Worm (Caenorhabditis elegans) whole organism, L1 larva: Measurements from ENCODE around the gene srb-11.

Experiments
- C04F5.9 ChIP-seq: sonication (generic microtip); optimal IDR thresholded peaks from 2 replicates; lab custom pipeline; 2016; ENCODE audit warnings: missing genetic modification characterization, missing compliant biosample characterization
- C16A3.4 ChIP-seq: fragments of 150-350 bp; optimal IDR thresholded peaks from 2 replicates; lab custom pipeline; 2014; ENCODE audit warnings: missing biosample characterization, missing genetic modification characterization
- C34B4.2 ChIP-seq: sonication (generic microtip); optimal IDR thresholded peaks from 2 replicates; lab custom pipeline; 2017; ENCODE audit warnings: mild to moderate bottlenecking, missing genetic modification characterization, missing compliant biosample characterization
- Y116A8C.19 ChIP-seq: sonication (generic microtip); optimal IDR thresholded peaks from 2 replicates; lab custom pipeline; 2016; ENCODE audit warnings: missing compliant biosample characterization, missing genetic modification characterization, borderline replicate concordance
- aha-1 ChIP-seq: fragments of 150-350 bp; optimal IDR thresholded peaks from 2 replicates; lab custom pipeline; 2014; ENCODE audit warnings: missing biosample characterization, missing genetic modification characterization
- blmp-1 ChIP-seq: fragments of 150-350 bp; optimal IDR thresholded peaks from 2 replicates; lab custom pipeline; 2014; ENCODE audit warnings: missing biosample characterization, missing genetic modification characterization
- ceh-63 ChIP-seq: fragments of 200-800 bp; sonication (Bioruptor generic); optimal IDR thresholded peaks from 2 replicates; lab custom pipeline; 2018; ENCODE audit warnings: mild to moderate bottlenecking, missing genetic modification characterization, missing compliant biosample characterization
- ceh-8 ChIP-seq: fragments of 200-800 bp; sonication (Bioruptor generic); optimal IDR thresholded peaks from 2 replicates; lab custom pipeline; 2018; ENCODE audit warnings: mild to moderate bottlenecking, missing genetic modification characterization, moderate library complexity, missing compliant biosample characterization
- ceh-82 ChIP-seq, 3 experiments: fragments of 150-350 bp in 1 of 3; sonication (generic microtip) in 2 of 3; optimal IDR thresholded peaks; 2 replicates each; lab custom pipeline; 2014 to 2017; ENCODE audit warnings: missing biosample characterization in 3 of 3, missing genetic modification characterization in 3 of 3
- ceh-88 ChIP-seq: fragments of 200-800 bp; sonication (Bioruptor generic); IDR thresholded peaks from 2 replicates; pipeline ENCODE4 v1.3.6; 2022; ENCODE audit warnings: missing genetic modification characterization, missing compliant biosample characterization
- ces-1 ChIP-seq: fragments of 150-350 bp; optimal IDR thresholded peaks from 2 replicates; lab custom pipeline; 2014; ENCODE audit warnings: missing biosample characterization, missing genetic modification reagents, missing genetic modification characterization
- dpl-1 ChIP-seq, 3 experiments: fragments of 150-350 bp in 2 of 3; sonication (generic microtip) in 1 of 3; optimal IDR thresholded peaks; 2 replicates each; lab custom pipeline; 2014 to 2017; ENCODE audit warnings: missing biosample characterization in 3 of 3, missing genetic modification characterization in 3 of 3, missing genetic modification reagents in 3 of 3
- dsc-1 ChIP-seq: sonication (generic microtip); optimal IDR thresholded peaks from 2 replicates; lab custom pipeline; 2016; ENCODE audit warnings: mild to moderate bottlenecking, missing genetic modification characterization, missing compliant biosample characterization
- efl-1 ChIP-seq, 4 experiments: fragments of 150-350 bp; optimal IDR thresholded peaks in 3 of 4; peaks in 1 of 4; 1 replicate in 1 of 4; 2 replicates in 3 of 4; lab custom pipeline; 2014; ENCODE audit warnings: missing biosample characterization in 2 of 4, missing genetic modification characterization in 2 of 4, missing genetic modification reagents in 2 of 4
- efl-3 ChIP-seq: fragments of 200-800 bp; sonication (Bioruptor generic); optimal IDR thresholded peaks from 2 replicates; lab custom pipeline; 2018; ENCODE audit warnings: mild to moderate bottlenecking, missing genetic modification characterization, missing compliant biosample characterization
- egl-13 ChIP-seq: sonication (generic microtip); optimal IDR thresholded peaks from 2 replicates; lab custom pipeline; 2016; ENCODE audit warnings: missing genotype, missing genetic modification reagents, missing genetic modification characterization, missing compliant biosample characterization
- egl-27 ChIP-seq, 2 experiments: fragments of 150-350 bp in 1 of 2; sonication (generic microtip); optimal IDR thresholded peaks; 3 replicates each; lab custom pipeline; 2017 to 2018; ENCODE audit warnings: missing biosample characterization in 2 of 2, missing genetic modification characterization in 2 of 2, missing genetic modification reagents in 2 of 2
- elt-3 ChIP-seq, 6 experiments: fragments of 150-350 bp in 1 of 6; sonication (generic microtip); optimal IDR thresholded peaks; 2 replicates each; lab custom pipeline; 2017 to 2018; ENCODE audit warnings: missing biosample characterization in 6 of 6, missing genetic modification characterization in 6 of 6, inconsistent platforms in 1 of 6
- ets-5 ChIP-seq: fragments of 200-800 bp; sonication (Bioruptor generic); IDR thresholded peaks from 2 replicates; pipeline ENCODE4 v1.3.6; 2022; ENCODE audit warnings: missing genetic modification characterization, missing compliant biosample characterization
- fkh-4 ChIP-seq: sonication (generic microtip); optimal IDR thresholded peaks from 2 replicates; lab custom pipeline; 2016; ENCODE audit warnings: missing compliant biosample characterization, missing genetic modification characterization, borderline replicate concordance
- jun-1 ChIP-seq: fragments of 150-350 bp; optimal IDR thresholded peaks from 2 replicates; lab custom pipeline; 2014; ENCODE audit warnings: missing biosample characterization, missing genetic modification reagents, missing genetic modification characterization
- lin-13 ChIP-seq: fragments of 150-350 bp; optimal IDR thresholded peaks from 2 replicates; lab custom pipeline; 2014; ENCODE audit warnings: missing biosample characterization, missing genetic modification reagents, missing genetic modification characterization
- lin-15B ChIP-seq: fragments of 150-350 bp; sonication (generic microtip); optimal IDR thresholded peaks from 3 replicates; lab custom pipeline; 2014; ENCODE audit warnings: missing biosample characterization, missing genetic modification characterization
- lin-39 ChIP-seq: fragments of 150-350 bp; optimal IDR thresholded peaks from 2 replicates; lab custom pipeline; 2014; ENCODE audit warnings: missing biosample characterization, missing genetic modification reagents, missing genetic modification characterization
- lsy-2 ChIP-seq, 2 experiments: fragments of 150-350 bp; optimal IDR thresholded peaks; 2 replicates each; lab custom pipeline; 2014; ENCODE audit warnings: missing biosample characterization in 2 of 2, missing genetic modification characterization in 2 of 2
- mef-2 ChIP-seq: fragments of 150-350 bp; optimal IDR thresholded peaks from 2 replicates; lab custom pipeline; 2014; ENCODE audit warnings: missing biosample characterization, missing genetic modification characterization
- nhr-11 ChIP-seq: fragments of 150-350 bp; optimal IDR thresholded peaks from 2 replicates; lab custom pipeline; 2014; ENCODE audit warnings: missing biosample characterization, missing genetic modification characterization
- nhr-19 ChIP-seq: fragments of 200-800 bp; sonication (Bioruptor generic); conservative IDR thresholded peaks from 2 replicates; pipeline ENCODE4 v1.3.6; 2022; ENCODE audit warnings: missing genetic modification characterization, missing compliant biosample characterization
- nhr-237 ChIP-seq: fragments of 150-350 bp; optimal IDR thresholded peaks from 2 replicates; lab custom pipeline; 2014; ENCODE audit warnings: missing biosample characterization, missing genetic modification characterization
- nhr-28 ChIP-seq: fragments of 150-350 bp; optimal IDR thresholded peaks from 2 replicates; lab custom pipeline; 2014; ENCODE audit warnings: missing biosample characterization, missing genetic modification characterization
- nhr-47 ChIP-seq: sonication (generic microtip); optimal IDR thresholded peaks from 2 replicates; lab custom pipeline; 2016; ENCODE audit warnings: mild to moderate bottlenecking, missing genetic modification characterization, moderate library complexity, missing compliant biosample characterization
- nhr-76 ChIP-seq: sonication (generic microtip); optimal IDR thresholded peaks from 2 replicates; lab custom pipeline; 2017; ENCODE audit warnings: missing biosample characterization, missing genetic modification characterization
- nhr-84 ChIP-seq: sonication (generic microtip); optimal IDR thresholded peaks from 2 replicates; lab custom pipeline; 2017; ENCODE audit warnings: missing biosample characterization, missing genetic modification characterization
- nhr-85 ChIP-seq: sonication (generic microtip); peaks from one replicate; lab custom pipeline; 2016; ENCODE audit warnings: missing genetic modification characterization, inconsistent platforms, missing compliant biosample characterization
- pag-3 ChIP-seq: sonication (generic microtip); optimal IDR thresholded peaks from 2 replicates; lab custom pipeline; 2017; ENCODE audit warnings: missing genetic modification characterization, mild to moderate bottlenecking, missing compliant biosample characterization, antibody characterized with exemption, borderline replicate concordance; ENCODE audit not compliant: insufficient read depth
- pax-3 ChIP-seq: fragments of 200-800 bp; sonication (Bioruptor generic); optimal IDR thresholded peaks from 2 replicates; lab custom pipeline; 2018; ENCODE audit warnings: mild to moderate bottlenecking, missing genetic modification characterization, moderate library complexity, missing compliant biosample characterization
- pqm-1 ChIP-seq: sonication (generic microtip); optimal IDR thresholded peaks from 3 replicates; lab custom pipeline; 2017; ENCODE audit warnings: missing biosample characterization, missing genetic modification characterization
- rnt-1 ChIP-seq: sonication (generic microtip); optimal IDR thresholded peaks from 2 replicates; lab custom pipeline; 2016; ENCODE audit warnings: mild to moderate bottlenecking, missing genetic modification characterization, moderate library complexity, missing compliant biosample characterization
- snu-23 ChIP-seq: sonication (generic microtip); optimal IDR thresholded peaks from 2 replicates; lab custom pipeline; 2016; ENCODE audit warnings: missing genetic modification characterization, missing compliant biosample characterization
- sox-4 ChIP-seq: sonication (generic microtip); optimal IDR thresholded peaks from 2 replicates; lab custom pipeline; 2016; ENCODE audit warnings: missing genetic modification characterization, missing compliant biosample characterization
- sup-37 ChIP-seq: fragments of 200-800 bp; sonication (Bioruptor generic); optimal IDR thresholded peaks from 2 replicates; lab custom pipeline; 2018; ENCODE audit warnings: mild to moderate bottlenecking, missing genetic modification characterization, missing compliant biosample characterization
- tbx-2 ChIP-seq: sonication (generic microtip); optimal IDR thresholded peaks from 2 replicates; lab custom pipeline; 2016; ENCODE audit warnings: missing genetic modification characterization, missing compliant biosample characterization
- unc-130 ChIP-seq: fragments of 150-350 bp; optimal IDR thresholded peaks from 2 replicates; lab custom pipeline; 2017; ENCODE audit warnings: missing biosample characterization, missing genetic modification characterization, inconsistent platforms
- unc-62 ChIP-seq: fragments of 150-350 bp; optimal IDR thresholded peaks from 2 replicates; lab custom pipeline; 2014; ENCODE audit warnings: missing biosample characterization, missing genetic modification reagents, missing genetic modification characterization
- unc-86 ChIP-seq: sonication (generic microtip); optimal IDR thresholded peaks from 2 replicates; lab custom pipeline; 2016; ENCODE audit warnings: missing genetic modification characterization, missing compliant biosample characterization
- vab-15 ChIP-seq: sonication (generic microtip); optimal IDR thresholded peaks from 2 replicates; lab custom pipeline; 2017; ENCODE audit warnings: missing genotype, mild to moderate bottlenecking, missing genetic modification characterization, missing compliant biosample characterization
- zip-4 ChIP-seq: fragments of 200-800 bp; sonication (Bioruptor generic); optimal IDR thresholded peaks from 2 replicates; lab custom pipeline; 2018; ENCODE audit warnings: mild to moderate bottlenecking, missing genetic modification characterization, moderate library complexity, missing compliant biosample characterization
- ztf-11 ChIP-seq, 2 experiments: sonication (generic microtip); optimal IDR thresholded peaks; 2 replicates each; lab custom pipeline; 2016 to 2017; ENCODE audit warnings: missing genetic modification characterization in 2 of 2, missing biosample characterization in 1 of 2, missing compliant biosample characterization in 1 of 2

srb-11 gene

DNA sequence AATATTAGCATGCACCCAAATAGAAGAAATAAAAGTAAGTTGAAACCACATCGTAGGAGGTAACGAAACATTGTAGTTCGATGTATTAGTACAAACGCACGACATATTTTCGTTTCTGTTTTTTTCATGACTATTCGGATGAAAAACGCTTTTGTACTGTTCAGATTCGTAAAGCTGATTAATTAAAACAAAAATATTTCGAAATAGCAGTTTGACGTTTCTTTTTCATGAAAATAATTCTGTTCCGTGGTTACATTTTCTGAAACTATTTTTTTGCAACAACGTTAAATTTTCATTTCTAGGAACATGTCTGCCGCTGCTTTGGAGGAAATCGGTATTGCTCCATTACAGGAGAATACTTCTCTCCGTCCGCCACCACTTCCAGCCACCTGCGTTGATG is 3.2 kb downstream of the srb-11 start, which contains the start of gene rpt-3:
TSS of gene rpt-3 (plus strand) at position 301 of the 400 bp plus-strand sequence.
- no peak for TF ChIP-seq Y116A8C.19 (tag; lab: Kevin White, UChicago)
- TF ChIP-seq ceh-8 (GFP tag; lab: Kevin White, UChicago), result no peak
- TF ChIP-seq lsy-2 (tag; optimal IDR thresholded peaks at IDR 0.05; lab: Kevin White, UChicago), result no peak
- no peak for TF ChIP-seq mef-2 (tag; lab: Kevin White, UChicago)
- TF ChIP-seq vab-15 (tag; lab: Kevin White, UChicago), result no peak
- TF ChIP-seq pag-3 (tag; lab: Kevin White, UChicago), result no peak
- TF ChIP-seq ceh-63 (GFP tag; lab: Kevin White, UChicago), result no peak
- TF ChIP-seq ces-1 (GFP tag; lab: Kevin White, UChicago), result no peak
- TF ChIP-seq snu-23 (GFP tag; lab: Kevin White, UChicago), result no peak
- TF ChIP-seq ztf-11 (tag; optimal IDR thresholded peaks at IDR 0.05; lab: Kevin White, UChicago), result no peak
- TF ChIP-seq pax-3, result no peak
- no peak for TF ChIP-seq nhr-84 (tag; lab: Kevin White, UChicago)
- TF ChIP-seq nhr-85, result no peak
- no peak for TF ChIP-seq sup-37
- TF ChIP-seq ceh-88 (GFP tag; lab: Robert Waterston, UW), result no peak
- no peak for TF ChIP-seq C34B4.2 (tag; lab: Kevin White, UChicago)
- no peak for TF ChIP-seq nhr-237 (tag; lab: Kevin White, UChicago)

DNA sequence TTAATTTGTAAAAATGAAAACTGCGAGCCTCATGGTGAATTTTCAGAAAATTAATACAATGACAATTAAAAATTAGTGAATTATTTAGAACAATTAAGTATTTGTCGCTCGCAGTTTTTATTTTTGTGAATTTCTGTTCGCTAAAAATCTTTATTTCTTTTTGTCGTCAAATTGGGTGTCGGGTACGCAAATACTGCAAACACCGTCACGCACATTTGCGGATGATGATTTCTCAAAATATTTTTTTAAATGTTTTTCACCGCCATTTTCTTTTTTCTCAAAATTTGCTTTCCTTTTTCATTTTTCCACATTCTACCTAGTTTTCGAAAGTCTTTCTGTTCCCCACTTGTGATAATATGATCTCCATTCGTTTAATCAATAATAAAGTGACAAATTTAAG is 3.8 kb downstream of the srb-11 start:
- TF ChIP-seq unc-62 (GFP tag; lab: Kevin White, UChicago) (no peak), tbx-2 (tag; lab: Kevin White, UChicago) (no peak), dsc-1 (peak; percentile 39), egl-13 (tag; lab: Kevin White, UChicago) (no peak), unc-130 (tag; lab: Kevin White, UChicago) (no peak), rnt-1 (tag; lab: Kevin White, UChicago) (peak; percentile 52), C34B4.2 (tag; lab: Kevin White, UChicago) (no peak), nhr-76 (no peak), C16A3.4 (tag; lab: Kevin White, UChicago) (peak; percentile 49), ceh-63 (GFP tag; lab: Kevin White, UChicago) (no peak), sup-37 (no peak), sox-4 (no peak), elt-3 (tag; optimal IDR thresholded peaks at IDR 0.05; lab: Kevin White, UChicago) (no peak), lin-15B (tag; lab: Kevin White, UChicago) (peak; percentile 13), fkh-4 (tag; lab: Kevin White, UChicago) (no peak), ceh-88 (GFP tag; lab: Robert Waterston, UW) (no peak), pqm-1 (tag; lab: Kevin White, UChicago) (no peak), lin-13 (GFP tag; lab: Kevin White, UChicago) (peak; percentile 16), blmp-1 (tag; lab: Kevin White, UChicago) (peak; percentile 43), jun-1 (tag; lab: Kevin White, UChicago) (no peak), aha-1 (tag; lab: Kevin White, UChicago) (no peak), nhr-47 (tag; lab: Kevin White, UChicago) (no peak), efl-3 (no peak), zip-4 (GFP tag; lab: Kevin White, UChicago) (no peak), dpl-1 (GFP tag; optimal IDR thresholded peaks at IDR 0.05; lab: Kevin White, UChicago) (peak; percentile 66 to 74 (median 72)), nhr-19 (GFP tag; lab: Robert Waterston, UW) (peak; percentile 55), nhr-28 (tag; lab: Kevin White, UChicago) (no peak), egl-27 (tag; optimal IDR thresholded peaks at IDR 0.05; lab: Kevin White, UChicago) (no peak), C04F5.9 (tag; lab: Kevin White, UChicago) (no peak), ces-1 (GFP tag; lab: Kevin White, UChicago) (no peak), unc-86 (tag; lab: Kevin White, UChicago) (no peak), ets-5 (GFP tag; lab: Robert Waterston, UW) (no peak), pax-3 (no peak), snu-23 (GFP tag; lab: Kevin White, UChicago) (no peak), ceh-82 (tag; optimal IDR thresholded peaks at IDR 0.05; lab: Kevin White, UChicago) (peak; percentile 5 to 50 (median 33)), mef-2 (tag; lab: Kevin White, UChicago) (no peak), nhr-85 (peak; percentile 79), lin-39 (tag; lab: Kevin White, UChicago) (no peak), Y116A8C.19 (tag; lab: Kevin White, UChicago) (no peak), nhr-237 (tag; lab: Kevin White, UChicago) (no peak), nhr-11 (tag; lab: Kevin White, UChicago) (no peak), efl-1 (optimal IDR thresholded peaks at IDR 0.05; lab: Kevin White, UChicago) (peak; percentile 64 to 77), efl-1 (GFP tag; optimal IDR thresholded peaks at IDR 0.05 in 1 of 2; lab: Kevin White, UChicago) (peak; percentile 72 to 96)
